Fruit fly (Drosophila melanogaster) whole organism, adult: Measurements from ENCODE around the gene CG34161.

ENCODE experiments used
- CG12768 ChIP-seq: fragments of 200-800 bp; sonication (Bioruptor generic); optimal IDR thresholded peaks from 2 replicates; lab custom pipeline; 2017; ENCODE audit warnings: missing biosample characterization, missing genetic modification characterization, mild to moderate bottlenecking, moderate library complexity, missing genetic modification reagents
- CG5204 ChIP-seq: fragments of 200-800 bp; sonication (Bioruptor generic); optimal IDR thresholded peaks from 2 replicates; lab custom pipeline; 2016; ENCODE audit warnings: missing biosample characterization, missing genetic modification characterization
- Crg-1 ChIP-seq: fragments of 200-800 bp; sonication (Bioruptor generic); optimal IDR thresholded peaks from 2 replicates; lab custom pipeline; 2016; ENCODE audit warnings: missing biosample characterization, missing genetic modification characterization
- Hr96 ChIP-seq: fragments of 200-800 bp; sonication (Bioruptor generic); optimal IDR thresholded peaks from 2 replicates; lab custom pipeline; 2016; ENCODE audit warnings: missing biosample characterization, missing genetic modification characterization
- Mnt ChIP-seq: fragments of 200-800 bp; sonication (Bioruptor generic); optimal IDR thresholded peaks from 2 replicates; lab custom pipeline; 2016; ENCODE audit warnings: missing biosample characterization, mild to moderate bottlenecking, missing genetic modification characterization
- bab1 ChIP-seq: fragments of 200-800 bp; sonication (Bioruptor generic); optimal IDR thresholded peaks from 3 replicates; lab custom pipeline; 2019; ENCODE audit warnings: missing biosample characterization, mild to moderate bottlenecking, missing genetic modification characterization, moderate library complexity

- TF ChIP-seq Mnt (GFP tag; lab: Kevin White, UChicago) (no peak), Hr96 (no peak), bab1 (no peak), CG12768 (GFP tag; lab: Kevin White, UChicago) (no peak), Crg-1 (GFP tag; lab: Kevin White, UChicago) (no peak), CG5204 (GFP tag; lab: Kevin White, UChicago) (no peak)
Observed at dm6 chr2L:10544421-10545120, 36.9 kb downstream of the CG34161 start, which contains the start of gene Trim9.
